Fruit fly (Drosophila melanogaster): Measurements from ENCODE around the gene CG9588.

Gene CG9588

DNA sequence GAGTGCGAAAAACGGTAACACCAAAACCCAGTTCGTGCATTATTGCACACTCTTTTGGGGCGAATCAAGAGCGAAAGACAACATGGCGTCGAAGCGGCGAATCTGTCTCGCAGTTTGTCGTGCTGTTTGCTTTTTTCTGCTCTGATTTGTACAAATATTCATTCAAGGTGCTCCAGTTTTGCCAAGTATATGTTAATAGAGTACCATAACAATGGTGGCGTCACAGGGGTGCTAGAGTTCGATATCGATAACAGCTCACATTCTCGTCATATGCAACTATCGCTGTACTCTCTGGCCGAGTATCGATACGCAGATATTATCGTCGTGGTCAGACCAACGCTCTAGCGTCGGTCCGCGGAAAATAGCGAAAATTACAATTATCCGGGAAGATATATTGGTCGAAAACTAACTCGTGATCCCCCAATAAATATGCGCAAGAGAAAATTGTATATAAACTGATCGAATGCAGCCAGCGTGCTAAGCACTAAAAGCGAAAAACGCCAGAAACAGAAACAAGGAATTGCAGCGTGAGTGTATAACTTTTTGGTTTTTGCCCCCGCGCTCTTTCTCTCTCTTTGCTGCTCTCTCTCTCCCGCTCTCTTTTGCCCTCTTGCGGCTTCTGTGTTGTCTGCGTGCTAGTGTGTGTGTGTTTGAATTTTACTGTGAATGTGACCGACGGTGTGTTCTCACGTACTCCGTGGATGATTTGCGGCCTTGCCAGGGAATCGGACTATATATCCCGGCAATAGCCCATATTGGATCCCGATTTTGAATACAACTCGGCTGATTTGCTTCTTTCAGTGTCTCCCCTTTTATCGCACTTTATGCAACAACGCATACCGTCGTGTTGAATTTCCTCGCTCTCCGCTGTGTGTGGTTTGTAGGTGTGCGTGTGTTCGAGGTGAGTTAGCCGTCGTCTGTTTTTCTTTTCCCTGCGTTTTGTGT, 7.4 kb upstream of the CG9588 start, which contains the start of gene flfl (continued):
- TF ChIP-seq gfzf (GFP tag; optimal IDR thresholded peaks at IDR 0.05) (peak; percentile 63), CG2202 (tag; optimal IDR thresholded peaks at IDR 0.05) (no peak), Trl (optimal IDR thresholded peaks at IDR 0.05) (peak; percentile 100), Trl (GFP tag; optimal IDR thresholded peaks at IDR 0.05) (peak; percentile 61), lilli (GFP tag; optimal IDR thresholded peaks at IDR 0.05) (no peak), Sox102F (GFP tag; optimal IDR thresholded peaks at IDR 0.05) (peak; percentile 18), hth (optimal IDR thresholded peaks at IDR 0.05) (no peak), BEAF-32 (GFP tag; optimal IDR thresholded peaks at IDR 0.05) (peak; percentile 98), NC2β (GFP tag; optimal IDR thresholded peaks at IDR 0.05) (no peak), dati (GFP tag; IDR thresholded peaks at IDR 0.05) (no peak), GATAe (GFP tag; conservative IDR thresholded peaks at IDR 0.05) (no peak), D19B (GFP tag; optimal IDR thresholded peaks at IDR 0.05) (no peak), CG12942 (GFP tag; optimal IDR thresholded peaks at IDR 0.05) (no peak), CG9817 (tag; optimal IDR thresholded peaks at IDR 0.05) (peak; percentile 26), ci (GFP tag; IDR thresholded peaks at IDR 0.05) (no peak), mirr (GFP tag; optimal IDR thresholded peaks at IDR 0.05) (no peak), Max (GFP tag; optimal IDR thresholded peaks at IDR 0.05) (peak; percentile 1), CG7556 (GFP tag; optimal IDR thresholded peaks at IDR 0.05) (peak; percentile 9), Lhr (GFP tag; optimal IDR thresholded peaks at IDR 0.05) (no peak), tll (GFP tag; optimal IDR thresholded peaks at IDR 0.05) (peak in 1 of 2 experiments; percentile 26), ac (GFP tag; optimal IDR thresholded peaks at IDR 0.05) (no peak), Drgx (GFP tag; IDR thresholded peaks at IDR 0.05) (no peak), CG33213 (GFP tag; optimal IDR thresholded peaks at IDR 0.05) (peak; percentile 18), CG31365 (tag; optimal IDR thresholded peaks at IDR 0.05) (no peak), Adf1 (GFP tag; IDR thresholded peaks at IDR 0.05) (no peak), YL-1 (GFP tag; optimal IDR thresholded peaks at IDR 0.05) (peak; percentile 72), CG17912 (GFP tag; optimal IDR thresholded peaks at IDR 0.05) (no peak), her (GFP tag; optimal IDR thresholded peaks at IDR 0.05) (peak; percentile 100), peb (GFP tag; IDR thresholded peaks at IDR 0.05) (no peak), CG30431 (GFP tag; optimal IDR thresholded peaks at IDR 0.05) (no peak), ab (GFP tag; optimal IDR thresholded peaks at IDR 0.05) (no peak), ATbp (GFP tag; optimal IDR thresholded peaks at IDR 0.05) (no peak), CG10565 (GFP tag; optimal IDR thresholded peaks at IDR 0.05) (no peak), CG8290 (GFP tag; optimal IDR thresholded peaks at IDR 0.05) (no peak), CG8290 (tag; optimal IDR thresholded peaks at IDR 0.05) (peak in 1 of 2 experiments; percentile 72), Sin3A (optimal IDR thresholded peaks at IDR 0.05) (peak; percentile 98), ewg (GFP tag; optimal IDR thresholded peaks at IDR 0.05) (peak; percentile 26), Dref (GFP tag; IDR thresholded peaks at IDR 0.05) (no peak), lola (GFP tag; optimal IDR thresholded peaks at IDR 0.05) (no peak), Atf6 (GFP tag; IDR thresholded peaks at IDR 0.05) (no peak), Hr78 (GFP tag; optimal IDR thresholded peaks at IDR 0.05) (no peak), pum (GFP tag; optimal IDR thresholded peaks at IDR 0.05) (peak; percentile 13), CG4424 (GFP tag; optimal IDR thresholded peaks at IDR 0.05) (no peak), pzg (GFP tag; optimal IDR thresholded peaks at IDR 0.05) (peak; percentile 91), CG1024 (GFP tag; IDR thresholded peaks at IDR 0.05) (no peak), amos (GFP tag; IDR thresholded peaks at IDR 0.05; ENCODE audit: partially characterized antibody) (no peak), CG4617 (GFP tag; optimal IDR thresholded peaks at IDR 0.05; ENCODE audit: borderline replicate concordance) (peak; percentile 57), CG12155 (GFP tag; optimal IDR thresholded peaks at IDR 0.05) (peak; percentile 18), Stat92E (GFP tag; optimal IDR thresholded peaks at IDR 0.05) (no peak)
